Fruit fly (Drosophila melanogaster) whole organism, wandering third instar larva: ENCODE data around the gene Ask1.

Experiments used
- CG32264 ChIP-seq: fragments of 200-800 bp; sonication (Bioruptor generic); optimal IDR thresholded peaks from 2 replicates; lab custom pipeline; 2016; ENCODE audit warnings: missing biosample characterization, missing genetic modification characterization
- CG9705 ChIP-seq: fragments of 200-800 bp; sonication (Bioruptor generic); optimal IDR thresholded peaks from 2 replicates; lab custom pipeline; 2018; ENCODE audit warnings: missing biosample characterization, mild to moderate bottlenecking, missing genetic modification characterization
- GATAd ChIP-seq: sonication (Bioruptor generic); optimal IDR thresholded peaks from 2 replicates; lab custom pipeline; 2016; ENCODE audit warnings: missing biosample characterization, missing genetic modification characterization
- dsf ChIP-seq: sonication (Bioruptor generic); optimal IDR thresholded peaks from 2 replicates; lab custom pipeline; 2016; ENCODE audit warnings: missing biosample characterization, missing genetic modification characterization, borderline replicate concordance
- foxo ChIP-seq, 2 experiments: fragments of 200-800 bp; sonication (Bioruptor generic); optimal IDR thresholded peaks; 2 replicates in 1 of 2; 3 replicates in 1 of 2; lab custom pipeline; 2016 to 2017; ENCODE audit warnings: missing biosample characterization in 2 of 2, missing genetic modification characterization in 2 of 2
- psq ChIP-seq: fragments of 200-800 bp; sonication (Bioruptor generic); optimal IDR thresholded peaks from 3 replicates; lab custom pipeline; 2017; ENCODE audit warnings: missing biosample characterization, mild to moderate bottlenecking, missing genetic modification characterization, moderate library complexity
- sage ChIP-seq: fragments of 200-800 bp; sonication (Bioruptor generic); optimal IDR thresholded peaks from 2 replicates; lab custom pipeline; 2016; ENCODE audit warnings: missing biosample characterization, mild to moderate bottlenecking, missing genetic modification characterization

DNA sequence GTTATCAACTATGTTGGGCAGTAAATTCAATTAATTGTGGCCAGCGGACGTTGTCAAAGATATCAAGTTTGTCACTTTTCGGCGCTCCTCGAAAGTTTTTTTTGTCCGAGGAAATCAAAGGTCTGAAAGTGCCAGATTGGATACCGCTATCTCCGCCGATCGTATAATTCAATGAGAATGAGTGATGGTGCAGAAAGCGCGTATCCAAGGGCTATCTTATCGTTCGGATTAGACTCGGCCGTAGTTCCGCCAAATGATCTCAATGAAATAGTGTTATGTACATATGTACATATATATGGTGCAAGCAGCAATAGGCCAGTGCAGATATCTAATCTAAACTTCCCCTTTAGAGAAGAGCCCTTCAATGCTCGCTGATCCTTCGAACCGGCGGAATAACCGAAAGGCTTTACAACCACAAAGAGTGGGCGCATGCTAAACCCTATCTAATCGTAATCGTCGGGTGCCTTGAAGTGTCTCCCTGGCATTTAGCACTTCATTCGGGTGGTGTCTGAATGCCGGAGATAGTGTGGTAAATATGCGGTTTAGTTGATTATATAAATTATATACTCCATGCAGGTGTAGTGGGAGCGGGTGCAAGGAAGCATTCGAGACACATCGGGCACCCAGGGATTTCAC, 6.3 kb upstream of the Ask1 start:
- TF ChIP-seq GATAd (GFP tag; lab: Kevin White, UChicago) (no peak), foxo (GFP tag; optimal IDR thresholded peaks at IDR 0.05; lab: Kevin White, UChicago) (no peak), dsf (GFP tag; lab: Kevin White, UChicago) (no peak), CG9705 (GFP tag; lab: Kevin White, UChicago) (no peak), sage (no peak), psq (GFP tag; lab: Kevin White, UChicago) (no peak), CG32264 (GFP tag; lab: Kevin White, UChicago) (no peak)
